Worm (Caenorhabditis elegans) whole organism, early embryonic: Measurements from ENCODE around the gene K12D12.4.

Experiments used
- B0310.2 ChIP-seq: sonication (generic microtip); optimal IDR thresholded peaks from 2 replicates; lab custom pipeline; 2016; ENCODE audit warnings: mild to moderate bottlenecking, missing genetic modification characterization, missing compliant biosample characterization
- F13C5.2 ChIP-seq: sonication (generic microtip); optimal IDR thresholded peaks from 2 replicates; lab custom pipeline; 2017; ENCODE audit warnings: mild to moderate bottlenecking, missing genetic modification characterization, inconsistent platforms, missing compliant biosample characterization
- aly-1 ChIP-seq: sonication (generic microtip); optimal IDR thresholded peaks from 2 replicates; lab custom pipeline; 2016; ENCODE audit warnings: missing genetic modification characterization, missing compliant biosample characterization
- ama-1 ChIP-seq: fragments of 150-350 bp; optimal IDR thresholded peaks from 2 replicates; lab custom pipeline; 2014
- ceh-13 ChIP-seq: fragments of 200-800 bp; sonication (Bioruptor generic); optimal IDR thresholded peaks from 2 replicates; lab custom pipeline; 2018; ENCODE audit warnings: mild to moderate bottlenecking, missing genetic modification characterization, missing compliant biosample characterization
- ceh-36 ChIP-seq: sonication (generic microtip); optimal IDR thresholded peaks from 2 replicates; lab custom pipeline; 2016; ENCODE audit warnings: missing genetic modification characterization, inconsistent platforms, missing compliant biosample characterization
- ets-7 ChIP-seq: sonication (generic microtip); optimal IDR thresholded peaks from 2 replicates; lab custom pipeline; 2016; ENCODE audit warnings: missing genotype, missing genetic modification characterization, missing compliant biosample characterization
- flt-1 ChIP-seq: fragments of 200-800 bp; sonication (Bioruptor generic); IDR thresholded peaks from 2 replicates; pipeline ENCODE4 v1.3.6; 2022; ENCODE audit warnings: missing genetic modification characterization, missing compliant biosample characterization
- hmbx-1 ChIP-seq: sonication (generic microtip); optimal IDR thresholded peaks from 2 replicates; lab custom pipeline; 2016; ENCODE audit warnings: mild to moderate bottlenecking, missing genetic modification characterization, missing compliant biosample characterization
- hmg-4 ChIP-seq: fragments of 200-800 bp; sonication (Bioruptor generic); optimal IDR thresholded peaks from 2 replicates; lab custom pipeline; 2018; ENCODE audit warnings: mild to moderate bottlenecking, missing genetic modification characterization, missing compliant biosample characterization
- hnd-1 ChIP-seq: sonication (generic microtip); optimal IDR thresholded peaks from 2 replicates; lab custom pipeline; 2016; ENCODE audit warnings: missing genetic modification characterization, missing compliant biosample characterization
- pes-1 ChIP-seq: fragments of 200-800 bp; sonication (Bioruptor generic); IDR thresholded peaks from 2 replicates; pipeline ENCODE4 v1.3.6; 2022; ENCODE audit warnings: missing genetic modification reagents, missing genetic modification characterization, missing compliant biosample characterization
- scrt-1 ChIP-seq: fragments of 200-800 bp; sonication (Bioruptor generic); IDR thresholded peaks from 2 replicates; pipeline ENCODE4 v1.3.6; 2022; ENCODE audit warnings: missing genetic modification characterization, missing compliant biosample characterization
- sea-1 ChIP-seq: fragments of 200-800 bp; sonication (Bioruptor generic); conservative IDR thresholded peaks from 2 replicates; pipeline ENCODE4 v1.3.6; 2022; ENCODE audit warnings: missing genetic modification characterization, missing compliant biosample characterization
- tbx-11 ChIP-seq: fragments of 200-800 bp; sonication (Bioruptor generic); IDR thresholded peaks from 2 replicates; pipeline ENCODE4 v1.3.6; 2022; ENCODE audit warnings: missing genetic modification characterization, missing compliant biosample characterization
- tbx-37 ChIP-seq: fragments of 200-800 bp; sonication (Bioruptor generic); conservative IDR thresholded peaks from 2 replicates; pipeline ENCODE4 v1.3.6; 2022; ENCODE audit warnings: missing genetic modification reagents, missing genetic modification characterization, missing compliant biosample characterization
- tra-4 ChIP-seq: sonication (generic microtip); optimal IDR thresholded peaks from 2 replicates; lab custom pipeline; 2017; ENCODE audit warnings: missing genetic modification characterization, missing compliant biosample characterization

Gene K12D12.4

ce11 chrII:11844072-11844471 lies 21.5 kb downstream of the K12D12.4 start:
- TF ChIP-seq hmg-4 (no peak), ets-7 (no peak), aly-1 (no peak), B0310.2 (tag; lab: Kevin White, UChicago) (no peak), hmbx-1 (tag; lab: Kevin White, UChicago) (no peak), pes-1 (GFP tag; lab: Robert Waterston, UW) (no peak), scrt-1 (no peak), flt-1 (GFP tag; lab: Robert Waterston, UW) (no peak), hnd-1 (tag; lab: Kevin White, UChicago) (no peak), sea-1 (GFP tag; lab: Robert Waterston, UW) (no peak), F13C5.2 (tag; lab: Kevin White, UChicago) (no peak), tra-4 (tag; lab: Kevin White, UChicago) (no peak), ceh-36 (no peak), ama-1 (lab: Kevin White, UChicago) (no peak), tbx-37 (GFP tag; lab: Robert Waterston, UW) (no peak), tbx-11 (GFP tag; lab: Robert Waterston, UW) (no peak), ceh-13 (GFP tag; lab: Kevin White, UChicago) (no peak)

ce11 chrII:11843441-11843840 lies 22.1 kb downstream of the K12D12.4 start:
- TF ChIP-seq tbx-37 (GFP tag; lab: Robert Waterston, UW) (no peak), scrt-1 (no peak), aly-1 (no peak), flt-1 (GFP tag; lab: Robert Waterston, UW) (no peak), hmg-4 (no peak), F13C5.2 (tag; lab: Kevin White, UChicago) (no peak), tra-4 (tag; lab: Kevin White, UChicago) (no peak)

ce11 chrII:11842766-11843165 lies 22.8 kb downstream of the K12D12.4 start:
- TF ChIP-seq sea-1 (GFP tag; lab: Robert Waterston, UW) (no peak), ceh-13 (GFP tag; lab: Kevin White, UChicago) (no peak), scrt-1 (no peak), tbx-37 (GFP tag; lab: Robert Waterston, UW) (no peak), hnd-1 (tag; lab: Kevin White, UChicago) (no peak), pes-1 (GFP tag; lab: Robert Waterston, UW) (no peak), ets-7 (no peak), tra-4 (tag; lab: Kevin White, UChicago) (no peak), F13C5.2 (tag; lab: Kevin White, UChicago) (no peak), hmg-4 (no peak), aly-1 (no peak), flt-1 (GFP tag; lab: Robert Waterston, UW) (no peak), B0310.2 (tag; lab: Kevin White, UChicago) (no peak)

- no peak for TF ChIP-seq tbx-37 (GFP tag; lab: Robert Waterston, UW)
- TF ChIP-seq ets-7, result no peak
- no peak for TF ChIP-seq F13C5.2 (tag; lab: Kevin White, UChicago)
- no peak for TF ChIP-seq tra-4 (tag; lab: Kevin White, UChicago)
- no peak for TF ChIP-seq aly-1
Observed at ce11 chrII:11842317-11842716, 23.2 kb downstream of the K12D12.4 start, which contains the start of gene T27D12.1. Gene T27D12.1 (plus strand): TSS chrII:11842617.

ce11 chrII:11841653-11842052 lies 23.9 kb downstream of the K12D12.4 start:
- TF ChIP-seq hmg-4 (no peak), scrt-1 (no peak), sea-1 (GFP tag; lab: Robert Waterston, UW) (no peak), F13C5.2 (tag; lab: Kevin White, UChicago) (no peak), hnd-1 (tag; lab: Kevin White, UChicago) (no peak), ceh-13 (GFP tag; lab: Kevin White, UChicago) (no peak), aly-1 (no peak), pes-1 (GFP tag; lab: Robert Waterston, UW) (no peak), ama-1 (lab: Kevin White, UChicago) (no peak), flt-1 (GFP tag; lab: Robert Waterston, UW) (no peak), tbx-11 (GFP tag; lab: Robert Waterston, UW) (no peak), B0310.2 (tag; lab: Kevin White, UChicago) (no peak)

ce11 chrII:11839116-11839515 lies 26.4 kb downstream of the K12D12.4 start:
- no peak for TF ChIP-seq hmg-4
- TF ChIP-seq B0310.2 (tag; lab: Kevin White, UChicago), result no peak
- TF ChIP-seq hnd-1 (tag; lab: Kevin White, UChicago), result no peak
- no peak for TF ChIP-seq hmbx-1 (tag; lab: Kevin White, UChicago)
- TF ChIP-seq ceh-36, result no peak
- no peak for TF ChIP-seq tbx-11 (GFP tag; lab: Robert Waterston, UW)
- TF ChIP-seq F13C5.2 (tag; lab: Kevin White, UChicago), result no peak
- no peak for TF ChIP-seq ama-1 (lab: Kevin White, UChicago)
- no peak for TF ChIP-seq scrt-1
- no peak for TF ChIP-seq sea-1 (GFP tag; lab: Robert Waterston, UW)
- no peak for TF ChIP-seq aly-1
- TF ChIP-seq pes-1 (GFP tag; lab: Robert Waterston, UW), result no peak
- TF ChIP-seq tra-4 (tag; lab: Kevin White, UChicago), result no peak
- TF ChIP-seq ceh-13 (GFP tag; lab: Kevin White, UChicago), result no peak
- no peak for TF ChIP-seq flt-1 (GFP tag; lab: Robert Waterston, UW)
- TF ChIP-seq ets-7, result no peak
- no peak for TF ChIP-seq tbx-37 (GFP tag; lab: Robert Waterston, UW)

- TF ChIP-seq sea-1 (GFP tag; lab: Robert Waterston, UW) (no peak), scrt-1 (no peak), aly-1 (no peak)
Observed at ce11 chrII:11838353-11838752, 27.2 kb downstream of the K12D12.4 start.
